Fruit fly (Drosophila melanogaster) whole organism, embryonic: Measurements from ENCODE around the gene CG8563.

Source experiments
- Abd-B ChIP-seq: fragments of 200-800 bp; sonication (Bioruptor generic); optimal IDR thresholded peaks from 2 replicates; lab custom pipeline; 2018; ENCODE audit warnings: missing biosample characterization, mild to moderate bottlenecking, missing genetic modification characterization, moderate library complexity
- B-H2 ChIP-seq: fragments of 200-800 bp; sonication (Bioruptor generic); optimal IDR thresholded peaks from 2 replicates; lab custom pipeline; 2018; ENCODE audit warnings: missing biosample characterization, mild to moderate bottlenecking, missing genetic modification characterization
- Bgb ChIP-seq: fragments of 200-800 bp; sonication (Bioruptor generic); IDR thresholded peaks from 2 replicates; pipeline ENCODE4 v1.3.6; 2022; ENCODE audit warnings: missing biosample characterization, missing genetic modification characterization; ENCODE audit not compliant: partially characterized antibody
- CG10462 ChIP-seq: fragments of 200-800 bp; sonication (Bioruptor generic); optimal IDR thresholded peaks from 2 replicates; lab custom pipeline; 2016; ENCODE audit warnings: missing biosample characterization, missing genetic modification characterization
- CG11456 ChIP-seq: fragments of 200-800 bp; sonication (Bioruptor generic); IDR thresholded peaks from 3 replicates; pipeline ENCODE4 v1.3.6; 2022; ENCODE audit warnings: missing biosample characterization, missing genetic modification characterization
- CG13123 ChIP-seq: fragments of 200-800 bp; sonication (Bioruptor generic); optimal IDR thresholded peaks from 2 replicates; lab custom pipeline; 2016; ENCODE audit warnings: missing biosample characterization, missing genetic modification characterization
- CG13424 ChIP-seq: fragments of 200-800 bp; sonication (Bioruptor generic); optimal IDR thresholded peaks from 2 replicates; lab custom pipeline; 2019; ENCODE audit warnings: missing biosample characterization, mild to moderate bottlenecking, missing genetic modification characterization, moderate library complexity
- CG13775 ChIP-seq: fragments of 200-800 bp; sonication (Bioruptor generic); optimal IDR thresholded peaks from 3 replicates; lab custom pipeline; 2017; ENCODE audit warnings: missing biosample characterization, mild to moderate bottlenecking, missing genetic modification characterization
- CG13894 ChIP-seq: fragments of 200-800 bp; sonication (Bioruptor generic); optimal IDR thresholded peaks from 3 replicates; lab custom pipeline; 2018; ENCODE audit warnings: missing biosample characterization, mild to moderate bottlenecking, missing genetic modification characterization, moderate library complexity
- CG14050 ChIP-seq: fragments of 200-800 bp; sonication (Bioruptor generic); IDR thresholded peaks from 3 replicates; pipeline ENCODE4 v1.3.6; 2022; ENCODE audit warnings: missing biosample characterization, missing genetic modification characterization
- CG15601 ChIP-seq: fragments of 200-800 bp; sonication (Bioruptor generic); optimal IDR thresholded peaks from 3 replicates; lab custom pipeline; 2019; ENCODE audit warnings: missing biosample characterization, mild to moderate bottlenecking, missing genetic modification characterization, moderate library complexity
- CG1603 ChIP-seq: fragments of 200-800 bp; sonication (Bioruptor generic); optimal IDR thresholded peaks from 2 replicates; lab custom pipeline; 2019; ENCODE audit warnings: missing biosample characterization, mild to moderate bottlenecking, missing genetic modification characterization, moderate library complexity
- CG17186 ChIP-seq: fragments of 200-800 bp; sonication (Bioruptor generic); optimal IDR thresholded peaks from 3 replicates; lab custom pipeline; 2017; ENCODE audit warnings: missing biosample characterization, missing genetic modification reagents, missing genetic modification characterization
- CG18011 ChIP-seq: fragments of 200-800 bp; sonication (Bioruptor generic); optimal IDR thresholded peaks from 2 replicates; lab custom pipeline; 2017; ENCODE audit warnings: missing biosample characterization, missing genetic modification characterization, mild to moderate bottlenecking, moderate library complexity, missing genotype
- CG18619 ChIP-seq: fragments of 200-800 bp; sonication (Bioruptor generic); optimal IDR thresholded peaks from 3 replicates; lab custom pipeline; 2017; ENCODE audit warnings: missing biosample characterization, mild to moderate bottlenecking, missing genetic modification characterization
- CG2120 ChIP-seq: fragments of 200-800 bp; sonication (Bioruptor generic); optimal IDR thresholded peaks from 3 replicates; lab custom pipeline; 2016; ENCODE audit warnings: missing biosample characterization, missing genetic modification characterization
- CG2875 ChIP-seq: fragments of 200-800 bp; sonication (Bioruptor generic); optimal IDR thresholded peaks from 2 replicates; lab custom pipeline; 2017; ENCODE audit warnings: missing biosample characterization, mild to moderate bottlenecking, missing genetic modification characterization, missing genetic modification reagents
- CG34224 ChIP-seq: fragments of 200-800 bp; sonication (Bioruptor generic); IDR thresholded peaks from 3 replicates; pipeline ENCODE4 v1.3.6; 2022; ENCODE audit warnings: missing biosample characterization, missing genetic modification characterization; ENCODE audit not compliant: partially characterized antibody
- CG6791 ChIP-seq: fragments of 200-800 bp; sonication (Bioruptor generic); IDR thresholded peaks from 3 replicates; pipeline ENCODE4 v1.3.6; 2022; ENCODE audit warnings: missing biosample characterization, missing genetic modification characterization; ENCODE audit not compliant: partially characterized antibody
- CG8290 ChIP-seq, 3 experiments: fragments of 200-800 bp; sonication (Bioruptor generic); optimal IDR thresholded peaks; 2 replicates each; lab custom pipeline; 2016 to 2019; ENCODE audit warnings: missing biosample characterization in 3 of 3, missing genetic modification characterization in 3 of 3, mild to moderate bottlenecking in 2 of 3, moderate library complexity in 1 of 3
- CG8924 ChIP-seq: fragments of 200-800 bp; optimal IDR thresholded peaks from 3 replicates; lab custom pipeline; 2019; ENCODE audit warnings: missing biosample characterization, mild to moderate bottlenecking, missing genetic modification characterization, moderate library complexity
- Dref ChIP-seq: fragments of 200-800 bp; sonication (Bioruptor generic); IDR thresholded peaks from 2 replicates; pipeline ENCODE4 v1.3.6; 2022; ENCODE audit warnings: missing biosample characterization, missing genetic modification characterization
- Drgx ChIP-seq: fragments of 200-800 bp; sonication (Bioruptor generic); IDR thresholded peaks from 2 replicates; pipeline ENCODE4 v1.3.6; 2022; ENCODE audit warnings: missing biosample characterization, missing genetic modification characterization
- Gug ChIP-seq: fragments of 200-800 bp; sonication (Bioruptor generic); IDR thresholded peaks from 4 replicates; pipeline ENCODE4 v1.3.6; 2022; ENCODE audit warnings: missing biosample characterization, missing genetic modification characterization
- H2.0 ChIP-seq: fragments of 200-800 bp; sonication (Bioruptor generic); IDR thresholded peaks from 2 replicates; pipeline ENCODE4 v1.3.6; 2022; ENCODE audit warnings: missing biosample characterization, missing genetic modification characterization
- HHEX ChIP-seq: fragments of 200-800 bp; sonication (Bioruptor generic); optimal IDR thresholded peaks from 3 replicates; lab custom pipeline; 2017; ENCODE audit warnings: missing biosample characterization, mild to moderate bottlenecking, missing genetic modification characterization, missing genetic modification reagents
- HLH3B ChIP-seq: fragments of 200-800 bp; sonication (Bioruptor generic); IDR thresholded peaks from 2 replicates; pipeline ENCODE4 v1.3.6; 2022; ENCODE audit warnings: missing biosample characterization, missing genetic modification characterization
- Hr3 ChIP-seq: fragments of 200-800 bp; sonication (Bioruptor generic); optimal IDR thresholded peaks from 3 replicates; lab custom pipeline; 2016; ENCODE audit warnings: missing biosample characterization, missing genetic modification characterization
- Sry-β ChIP-seq: fragments of 200-800 bp; sonication (Bioruptor generic); optimal IDR thresholded peaks from 2 replicates; lab custom pipeline; 2018; ENCODE audit warnings: missing biosample characterization, mild to moderate bottlenecking, missing genetic modification characterization, moderate library complexity
- Sry-δ ChIP-seq: fragments of 200-800 bp; sonication (Bioruptor generic); optimal IDR thresholded peaks from 2 replicates; lab custom pipeline; 2016; ENCODE audit warnings: missing biosample characterization, missing genetic modification characterization
- Taf1 ChIP-seq: fragments of 200-800 bp; sonication (Bioruptor generic); IDR thresholded peaks from 2 replicates; pipeline ENCODE4 v1.3.6; 2022; ENCODE audit warnings: missing biosample characterization, missing genetic modification characterization
- YL-1 ChIP-seq: fragments of 200-800 bp; sonication (Bioruptor generic); optimal IDR thresholded peaks from 3 replicates; lab custom pipeline; 2017; ENCODE audit warnings: missing biosample characterization, mild to moderate bottlenecking, missing genetic modification characterization
- aop ChIP-seq: fragments of 200-800 bp; sonication (Bioruptor generic); IDR thresholded peaks from 2 replicates; pipeline ENCODE4 v1.3.6; 2022; ENCODE audit warnings: missing biosample characterization, missing genetic modification characterization
- chn ChIP-seq: fragments of 200-800 bp; sonication (Bioruptor generic); optimal IDR thresholded peaks from 2 replicates; lab custom pipeline; 2016; ENCODE audit warnings: missing biosample characterization, missing genetic modification characterization
- dmrt99B ChIP-seq: fragments of 200-800 bp; sonication (Bioruptor generic); optimal IDR thresholded peaks from 2 replicates; lab custom pipeline; 2018; ENCODE audit warnings: missing biosample characterization, mild to moderate bottlenecking, missing genetic modification characterization, moderate library complexity
- ems ChIP-seq: fragments of 200-800 bp; sonication (Bioruptor generic); optimal IDR thresholded peaks from 3 replicates; lab custom pipeline; 2016; ENCODE audit warnings: missing biosample characterization, missing genetic modification characterization
- her ChIP-seq: fragments of 200-800 bp; sonication (Bioruptor generic); optimal IDR thresholded peaks from 2 replicates; lab custom pipeline; 2016; ENCODE audit warnings: missing biosample characterization, missing genetic modification characterization
- kay ChIP-seq: fragments of 200-800 bp; sonication (Bioruptor generic); optimal IDR thresholded peaks from 2 replicates; lab custom pipeline; 2016; ENCODE audit warnings: missing biosample characterization, missing genetic modification characterization
- onecut ChIP-seq: fragments of 200-800 bp; sonication (Bioruptor generic); IDR thresholded peaks from 2 replicates; pipeline ENCODE4 v1.3.6; 2022; ENCODE audit warnings: missing biosample characterization, missing genetic modification characterization
- phol ChIP-seq: fragments of 200-800 bp; sonication (Bioruptor generic); optimal IDR thresholded peaks from 3 replicates; lab custom pipeline; 2018; ENCODE audit warnings: missing biosample characterization, mild to moderate bottlenecking, missing genetic modification characterization, moderate library complexity
- prd ChIP-seq, 3 experiments: fragments of >200 bp in 2 of 3; fragments of 200-800 bp in 1 of 3; sonication (Bioruptor generic) in 1 of 3; optimal IDR thresholded peaks in 2 of 3; IDR thresholded peaks in 1 of 3; 2 replicates in 2 of 3; 3 replicates in 1 of 3; pipeline versions ENCODE4 v1.3.6 to Lab custom; 2017 to 2022; ENCODE audit warnings: missing biosample characterization in 1 of 3, missing genetic modification characterization in 1 of 3
- sens-2 ChIP-seq: fragments of 200-800 bp; sonication (Bioruptor generic); IDR thresholded peaks from 2 replicates; pipeline ENCODE4 v1.3.6; 2022; ENCODE audit warnings: missing biosample characterization, missing genetic modification characterization
- shn ChIP-seq: fragments of 200-800 bp; sonication (Bioruptor generic); optimal IDR thresholded peaks from 3 replicates; lab custom pipeline; 2016; ENCODE audit warnings: missing biosample characterization, missing genetic modification characterization
- ssp ChIP-seq: fragments of 200-800 bp; sonication (Bioruptor generic); IDR thresholded peaks from 2 replicates; pipeline ENCODE4 v1.3.6; 2022; ENCODE audit warnings: missing biosample characterization, missing genetic modification characterization
- stc ChIP-seq: fragments of 200-800 bp; sonication (Bioruptor generic); IDR thresholded peaks from 2 replicates; pipeline ENCODE4 v1.3.6; 2022; ENCODE audit warnings: missing biosample characterization, missing genetic modification characterization
- vnd ChIP-seq: fragments of 200-800 bp; sonication (Bioruptor generic); IDR thresholded peaks from 3 replicates; pipeline ENCODE4 v1.3.6; 2022; ENCODE audit warnings: missing biosample characterization, missing genetic modification characterization; ENCODE audit not compliant: partially characterized antibody
- wor ChIP-seq: fragments of 200-800 bp; sonication (Bioruptor generic); IDR thresholded peaks from 2 replicates; pipeline ENCODE4 v1.3.6; 2022; ENCODE audit warnings: missing biosample characterization, missing genetic modification characterization
- z ChIP-seq: fragments of 200-800 bp; sonication (Bioruptor generic); IDR thresholded peaks from 3 replicates; pipeline ENCODE4 v1.3.6; 2022; ENCODE audit warnings: missing biosample characterization, missing genetic modification characterization

Gene CG8563

dm6 chr3L:7360324-7360852 lies 30.2 kb upstream of the CG8563 start, which contains the start of gene Sec63 (continued):
- peak; percentile 4; the same call in 1 of the 4 replicates for TF ChIP-seq Gug (GFP tag; lab: Robert Waterston, UW)
- TF ChIP-seq ems (GFP tag; lab: Kevin White, UChicago): peak; percentile 24
- peak; percentile 14 for TF ChIP-seq dmrt99B
- TF ChIP-seq CG34224 (GFP tag; lab: Robert Waterston, UW): peak; percentile 63
- TF ChIP-seq z (GFP tag; lab: Robert Waterston, UW): peak; percentile 41; the same call in 1 of the 3 replicates
- peak; percentile 34 for TF ChIP-seq HHEX (GFP tag; lab: Kevin White, UChicago)
- TF ChIP-seq ssp (GFP tag; lab: Robert Waterston, UW): 0 out of 2 replicates have a peak, but pooled peaks have one; percentile 30
- no peak for TF ChIP-seq Drgx (GFP tag; lab: Robert Waterston, UW)
- peak; percentile 43; the same call in 1 of the 2 replicates for TF ChIP-seq HLH3B (GFP tag; lab: Robert Waterston, UW)
- TF ChIP-seq Bgb (GFP tag; lab: Robert Waterston, UW): peak; percentile 93
- TF ChIP-seq CG18011: no peak
- no peak for TF ChIP-seq sens-2
- TF ChIP-seq CG15601 (tag; lab: Kevin White, UChicago): peak; percentile 50
- no peak for TF ChIP-seq CG10462 (GFP tag; lab: Kevin White, UChicago)
- TF ChIP-seq CG14050 (GFP tag; lab: Robert Waterston, UW): peak; percentile 54; the same call in 2 of the 3 replicates
- TF ChIP-seq vnd (GFP tag; lab: Robert Waterston, UW): peak; percentile 78
- no peak for TF ChIP-seq YL-1
- TF ChIP-seq Taf1: peak; percentile 48; the same call in 1 of the 2 replicates
- peak; percentile 35 for TF ChIP-seq CG18619 (GFP tag; lab: Kevin White, UChicago)
- TF ChIP-seq wor (GFP tag; lab: Robert Waterston, UW): no peak
- peak; percentile 95 for TF ChIP-seq Dref (GFP tag; lab: Robert Waterston, UW)
- TF ChIP-seq aop: no peak
- TF ChIP-seq CG6791 (GFP tag; lab: Robert Waterston, UW): peak; percentile 91
- TF ChIP-seq CG11456 (GFP tag; lab: Robert Waterston, UW): peak; percentile 68; the same call in 1 of the 3 replicates
- TF ChIP-seq shn (GFP tag; lab: Kevin White, UChicago): no peak
- TF ChIP-seq CG1603: peak; percentile 54
- TF ChIP-seq stc (GFP tag; lab: Robert Waterston, UW): 0 out of 2 replicates have a peak, but pooled peaks have one; percentile 18
- no peak for TF ChIP-seq CG2875 (GFP tag; lab: Kevin White, UChicago)
- TF ChIP-seq prd (optimal IDR thresholded peaks at IDR 0.05; lab: Kevin White, UChicago): no peak
- TF ChIP-seq prd (GFP tag; IDR thresholded peaks at IDR 0.05; lab: Robert Waterston, UW): peak; percentile 77
- peak; percentile 48 for TF ChIP-seq CG13775 (GFP tag; lab: Kevin White, UChicago)
- peak; percentile 47; the same call in 1 of the 2 replicates for TF ChIP-seq H2.0 (GFP tag; lab: Robert Waterston, UW)
- peak; percentile 59 for TF ChIP-seq Hr3
- peak; percentile 82 for TF ChIP-seq phol (tag; lab: Kevin White, UChicago)
- TF ChIP-seq CG2120 (GFP tag; lab: Kevin White, UChicago): peak; percentile 59
- TF ChIP-seq CG8290 (GFP tag; optimal IDR thresholded peaks at IDR 0.05; lab: Kevin White, UChicago): peak; percentile 35
- TF ChIP-seq CG8290 (tag; optimal IDR thresholded peaks at IDR 0.05; lab: Kevin White, UChicago): peak in 1 of 2 experiments; percentile 81
- no peak for TF ChIP-seq kay (GFP tag; lab: Kevin White, UChicago)
- TF ChIP-seq CG8924: peak; percentile 36
- TF ChIP-seq CG13123 (GFP tag; lab: Kevin White, UChicago): peak; percentile 46
- TF ChIP-seq Sry-δ (GFP tag; lab: Kevin White, UChicago): peak; percentile 77
- TF ChIP-seq CG17186 (GFP tag; lab: Kevin White, UChicago): peak; percentile 41
- TF ChIP-seq Sry-β (GFP tag; lab: Kevin White, UChicago): peak; percentile 27
- TF ChIP-seq CG13894 (tag; lab: Kevin White, UChicago): no peak
- TF ChIP-seq her (GFP tag; lab: Kevin White, UChicago): no peak
- 0 out of 2 replicates have a peak, but pooled peaks have one; percentile 5 for TF ChIP-seq onecut (GFP tag; lab: Robert Waterston, UW)
- TF ChIP-seq chn: peak; percentile 57
- peak; percentile 68 for TF ChIP-seq CG13424 (tag; lab: Kevin White, UChicago)
- TF ChIP-seq Abd-B (GFP tag; lab: Kevin White, UChicago): peak; percentile 36
- TF ChIP-seq B-H2 (GFP tag; lab: Kevin White, UChicago): peak; percentile 43
